Worm (Caenorhabditis elegans) whole organism, mixed stage, embryonic: ENCODE measurements around the gene alh-11.

Experiments
- M03D4.4 ChIP-seq: sonication (generic microtip); optimal IDR thresholded peaks from 2 replicates; lab custom pipeline; 2017; ENCODE audit warnings: mild to moderate bottlenecking, missing genetic modification characterization, missing compliant biosample characterization
- bed-3 ChIP-seq: fragments of 200-800 bp; sonication (Bioruptor generic); optimal IDR thresholded peaks from 3 replicates; lab custom pipeline; 2018; ENCODE audit warnings: mild to moderate bottlenecking, missing genetic modification characterization, moderate library complexity, missing compliant biosample characterization
- blmp-1 ChIP-seq: fragments of 150-350 bp; optimal IDR thresholded peaks from 2 replicates; lab custom pipeline; 2014; ENCODE audit warnings: missing biosample characterization, missing genetic modification characterization
- ceh-39 ChIP-seq: fragments of 150-350 bp; optimal IDR thresholded peaks from 2 replicates; lab custom pipeline; 2014; ENCODE audit warnings: missing biosample characterization, missing genetic modification characterization
- ceh-43 ChIP-seq: fragments of 200-800 bp; sonication (Bioruptor generic); optimal IDR thresholded peaks from 2 replicates; lab custom pipeline; 2018; ENCODE audit warnings: mild to moderate bottlenecking, missing genetic modification characterization, moderate library complexity, missing compliant biosample characterization
- ceh-83 ChIP-seq: fragments of 200-800 bp; sonication (Bioruptor generic); optimal IDR thresholded peaks from 2 replicates; lab custom pipeline; 2018; ENCODE audit warnings: mild to moderate bottlenecking, missing genetic modification characterization, missing compliant biosample characterization
- ces-1 ChIP-seq: fragments of 150-350 bp; optimal IDR thresholded peaks from 2 replicates; lab custom pipeline; 2014; ENCODE audit warnings: missing biosample characterization, missing genetic modification reagents, missing genetic modification characterization
- cnd-1 ChIP-seq: fragments of 200-800 bp; sonication (Bioruptor generic); optimal IDR thresholded peaks from 2 replicates; lab custom pipeline; 2018; ENCODE audit warnings: mild to moderate bottlenecking, missing genetic modification characterization, missing compliant biosample characterization
- drap-1 ChIP-seq: fragments of 200-800 bp; sonication (Bioruptor generic); optimal IDR thresholded peaks from 3 replicates; lab custom pipeline; 2018; ENCODE audit warnings: mild to moderate bottlenecking, missing genetic modification characterization, missing compliant biosample characterization
- elt-1 ChIP-seq: sonication (generic microtip); optimal IDR thresholded peaks from 2 replicates; lab custom pipeline; 2017; ENCODE audit warnings: missing genetic modification characterization, mild to moderate bottlenecking, missing compliant biosample characterization, antibody characterized with exemption, moderate library complexity, borderline replicate concordance; ENCODE audit not compliant: insufficient read depth
- elt-3 ChIP-seq: fragments of 150-350 bp; optimal IDR thresholded peaks from 2 replicates; lab custom pipeline; 2014; ENCODE audit warnings: missing biosample characterization, missing genetic modification characterization
- flh-1 ChIP-seq: fragments of 200-800 bp; sonication (Bioruptor generic); optimal IDR thresholded peaks from 2 replicates; lab custom pipeline; 2018; ENCODE audit warnings: mild to moderate bottlenecking, missing genetic modification characterization, moderate library complexity, missing compliant biosample characterization
- ham-2 ChIP-seq: fragments of 200-800 bp; sonication (Bioruptor generic); optimal IDR thresholded peaks from 2 replicates; lab custom pipeline; 2018; ENCODE audit warnings: mild to moderate bottlenecking, missing genetic modification characterization, missing compliant biosample characterization
- hlh-1 ChIP-seq: fragments of 150-350 bp; optimal IDR thresholded peaks from 2 replicates; lab custom pipeline; 2014; ENCODE audit warnings: missing biosample characterization, missing genetic modification reagents, missing genetic modification characterization
- lin-13 ChIP-seq: fragments of 150-350 bp; optimal IDR thresholded peaks from 2 replicates; lab custom pipeline; 2014; ENCODE audit warnings: missing biosample characterization, missing genetic modification characterization
- lin-32 ChIP-seq: fragments of 200-800 bp; sonication (Bioruptor generic); optimal IDR thresholded peaks from 2 replicates; lab custom pipeline; 2018; ENCODE audit warnings: mild to moderate bottlenecking, missing genetic modification characterization, missing compliant biosample characterization
- lsy-2 ChIP-seq: fragments of 150-350 bp; optimal IDR thresholded peaks from 2 replicates; lab custom pipeline; 2014; ENCODE audit warnings: missing biosample characterization, missing genetic modification characterization
- mab-5 ChIP-seq: fragments of 150-350 bp; optimal IDR thresholded peaks from 2 replicates; lab custom pipeline; 2014; ENCODE audit warnings: missing biosample characterization, missing genetic modification characterization
- mep-1 ChIP-seq: fragments of 150-350 bp; optimal IDR thresholded peaks from 2 replicates; lab custom pipeline; 2017; ENCODE audit warnings: missing biosample characterization, missing genetic modification reagents, missing genetic modification characterization, inconsistent platforms
- mls-2 ChIP-seq: sonication (generic microtip); optimal IDR thresholded peaks from 2 replicates; lab custom pipeline; 2016; ENCODE audit warnings: mild to moderate bottlenecking, missing genetic modification characterization, moderate library complexity, missing compliant biosample characterization
- nhr-12 ChIP-seq: fragments of 150-350 bp; optimal IDR thresholded peaks from 2 replicates; lab custom pipeline; 2014; ENCODE audit warnings: missing biosample characterization, missing genetic modification characterization
- nhr-2 ChIP-seq: fragments of 150-350 bp; optimal IDR thresholded peaks from 2 replicates; lab custom pipeline; 2014; ENCODE audit warnings: missing biosample characterization, missing genetic modification characterization
- nhr-237 ChIP-seq: fragments of 150-350 bp; optimal IDR thresholded peaks from 2 replicates; lab custom pipeline; 2014; ENCODE audit warnings: missing biosample characterization, missing genetic modification characterization
- nhr-28 ChIP-seq: fragments of 150-350 bp; optimal IDR thresholded peaks from 2 replicates; lab custom pipeline; 2014; ENCODE audit warnings: missing biosample characterization, missing genetic modification characterization
- nhr-76 ChIP-seq: sonication (generic microtip); optimal IDR thresholded peaks from 2 replicates; lab custom pipeline; 2017; ENCODE audit warnings: missing biosample characterization, missing genetic modification characterization
- pha-4 ChIP-seq: fragments of 150-350 bp; optimal IDR thresholded peaks from 2 replicates; lab custom pipeline; 2018; ENCODE audit warnings: missing biosample characterization, missing genetic modification reagents, missing genetic modification characterization
- sem-2 ChIP-seq: fragments of 200-800 bp; sonication (Bioruptor generic); optimal IDR thresholded peaks from 2 replicates; lab custom pipeline; 2018; ENCODE audit warnings: mild to moderate bottlenecking, missing genetic modification characterization, missing compliant biosample characterization
- snpc-4 ChIP-seq: fragments of 150-350 bp; optimal IDR thresholded peaks from 2 replicates; lab custom pipeline; 2014; ENCODE audit warnings: missing biosample characterization, missing genetic modification characterization
- sptf-1 ChIP-seq: sonication (generic microtip); optimal IDR thresholded peaks from 2 replicates; lab custom pipeline; 2017; ENCODE audit warnings: mild to moderate bottlenecking, missing genetic modification characterization, moderate library complexity, missing compliant biosample characterization
- tbx-8 ChIP-seq: fragments of 200-800 bp; sonication (Bioruptor generic); optimal IDR thresholded peaks from 2 replicates; lab custom pipeline; 2018; ENCODE audit warnings: mild to moderate bottlenecking, missing genetic modification characterization, moderate library complexity, missing compliant biosample characterization
- unc-120 ChIP-seq: sonication (generic microtip); optimal IDR thresholded peaks from 2 replicates; lab custom pipeline; 2017; ENCODE audit warnings: missing genetic modification characterization, missing compliant biosample characterization; ENCODE audit not compliant: poor library complexity, severe bottlenecking
- unc-39 ChIP-seq: fragments of 150-350 bp; optimal IDR thresholded peaks from 2 replicates; lab custom pipeline; 2014; ENCODE audit warnings: missing biosample characterization, missing genetic modification characterization
- unc-62 ChIP-seq: fragments of 150-350 bp; optimal IDR thresholded peaks from 2 replicates; lab custom pipeline; 2014; ENCODE audit warnings: missing biosample characterization, missing genetic modification reagents, missing genetic modification characterization
- zip-8 ChIP-seq: fragments of 150-350 bp; optimal IDR thresholded peaks from 2 replicates; lab custom pipeline; 2014; ENCODE audit warnings: missing biosample characterization, missing genetic modification characterization
- ztf-11 ChIP-seq: fragments of 150-350 bp; optimal IDR thresholded peaks from 2 replicates; lab custom pipeline; 2014; ENCODE audit warnings: missing biosample characterization, missing genetic modification characterization

The alh-11 gene

DNA sequence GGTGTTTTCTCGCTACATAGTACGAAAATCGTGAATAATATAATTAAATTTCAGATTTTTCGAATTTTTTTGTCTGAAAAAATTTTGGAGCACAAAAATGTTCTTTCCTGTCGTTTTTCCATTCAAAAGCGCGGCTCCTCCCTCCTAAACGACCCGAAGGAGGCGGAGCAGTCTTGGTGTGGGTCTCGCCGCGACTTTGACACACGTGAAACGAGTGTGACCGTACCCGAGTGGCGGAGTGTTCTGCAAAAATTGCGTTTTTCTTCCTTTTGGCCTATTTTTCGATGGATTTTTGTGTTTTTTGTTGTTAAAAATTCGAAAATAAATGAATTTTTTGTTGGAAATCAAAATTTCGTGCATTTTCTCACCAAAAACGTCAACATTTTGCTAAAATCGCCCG, 14.9 kb upstream of the alh-11 start, which contains the start of gene snt-2:
snt-2 (minus strand) TSS at position 139 of the 400 bp plus-strand sequence.
- no peak for TF ChIP-seq mab-5
- no peak for TF ChIP-seq mls-2 (tag; lab: Kevin White, UChicago)
- peak; percentile 60 for TF ChIP-seq nhr-237 (tag; lab: Kevin White, UChicago)
- TF ChIP-seq bed-3 (GFP tag; lab: Kevin White, UChicago): no peak
- peak; percentile 27 for TF ChIP-seq ces-1 (GFP tag; lab: Kevin White, UChicago)
- no peak for TF ChIP-seq M03D4.4 (tag; lab: Kevin White, UChicago)
- TF ChIP-seq unc-120 (tag; lab: Kevin White, UChicago): no peak
- TF ChIP-seq nhr-28 (tag; lab: Kevin White, UChicago): no peak
- peak; percentile 71 for TF ChIP-seq mep-1 (tag; lab: Kevin White, UChicago)
- TF ChIP-seq unc-62 (GFP tag; lab: Kevin White, UChicago): no peak
- TF ChIP-seq nhr-2: no peak
- no peak for TF ChIP-seq ceh-83
- TF ChIP-seq tbx-8 (GFP tag; lab: Kevin White, UChicago): no peak
- TF ChIP-seq ceh-39 (tag; lab: Kevin White, UChicago): peak; percentile 24
- TF ChIP-seq lin-32 (GFP tag; lab: Kevin White, UChicago): no peak
- TF ChIP-seq elt-1 (tag; lab: Kevin White, UChicago): no peak
- no peak for TF ChIP-seq ztf-11 (tag; lab: Kevin White, UChicago)
- peak; percentile 60 for TF ChIP-seq pha-4 (tag; lab: Kevin White, UChicago)
- no peak for TF ChIP-seq ham-2 (GFP tag; lab: Kevin White, UChicago)
- TF ChIP-seq flh-1: no peak
- TF ChIP-seq zip-8 (tag; lab: Kevin White, UChicago): no peak
- TF ChIP-seq nhr-76: no peak
- TF ChIP-seq ceh-43: no peak
- peak; percentile 42 for TF ChIP-seq hlh-1 (tag; lab: Kevin White, UChicago)
- TF ChIP-seq snpc-4 (tag; lab: Kevin White, UChicago): no peak
- TF ChIP-seq cnd-1 (tag; lab: Kevin White, UChicago): no peak
- peak; percentile 60 for TF ChIP-seq lin-13 (tag; lab: Kevin White, UChicago)
- TF ChIP-seq blmp-1 (tag; lab: Kevin White, UChicago): no peak
- no peak for TF ChIP-seq sem-2
- peak; percentile 97 for TF ChIP-seq lsy-2 (tag; lab: Kevin White, UChicago)
- no peak for TF ChIP-seq unc-39 (tag; lab: Kevin White, UChicago)
- TF ChIP-seq elt-3 (tag; lab: Kevin White, UChicago): no peak

DNA sequence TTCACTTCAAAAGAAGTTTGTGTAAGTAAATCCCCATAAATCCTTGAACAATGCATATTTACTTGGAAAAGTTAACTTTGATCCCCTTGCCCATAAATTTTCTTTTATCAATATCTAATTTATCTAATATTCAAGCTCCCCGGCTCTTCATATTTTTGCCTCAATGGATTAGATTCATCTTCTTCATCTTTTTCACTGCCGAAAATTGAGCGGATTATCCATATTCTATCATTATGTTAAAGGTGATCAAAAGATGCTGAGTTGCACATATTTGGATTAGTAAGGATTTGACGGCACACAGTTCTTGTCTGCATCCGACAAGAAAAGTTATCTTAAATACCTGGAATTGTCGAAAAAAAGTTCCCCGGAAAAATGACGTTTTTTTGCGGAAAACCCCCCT, 11.9 kb upstream of the alh-11 start:
- no peak for TF ChIP-seq ces-1 (GFP tag; lab: Kevin White, UChicago)
- no peak for TF ChIP-seq sptf-1
- no peak for TF ChIP-seq unc-39 (tag; lab: Kevin White, UChicago)
- TF ChIP-seq mls-2 (tag; lab: Kevin White, UChicago): no peak
- no peak for TF ChIP-seq lsy-2 (tag; lab: Kevin White, UChicago)
- TF ChIP-seq drap-1 (GFP tag; lab: Kevin White, UChicago): no peak
- no peak for TF ChIP-seq ceh-43
- TF ChIP-seq pha-4 (tag; lab: Kevin White, UChicago): no peak
- no peak for TF ChIP-seq M03D4.4 (tag; lab: Kevin White, UChicago)
- no peak for TF ChIP-seq cnd-1 (tag; lab: Kevin White, UChicago)
- no peak for TF ChIP-seq ham-2 (GFP tag; lab: Kevin White, UChicago)
- no peak for TF ChIP-seq nhr-28 (tag; lab: Kevin White, UChicago)
- no peak for TF ChIP-seq elt-3 (tag; lab: Kevin White, UChicago)
- TF ChIP-seq flh-1: no peak
- no peak for TF ChIP-seq ceh-39 (tag; lab: Kevin White, UChicago)
- TF ChIP-seq nhr-2: no peak
- TF ChIP-seq nhr-237 (tag; lab: Kevin White, UChicago): no peak

DNA sequence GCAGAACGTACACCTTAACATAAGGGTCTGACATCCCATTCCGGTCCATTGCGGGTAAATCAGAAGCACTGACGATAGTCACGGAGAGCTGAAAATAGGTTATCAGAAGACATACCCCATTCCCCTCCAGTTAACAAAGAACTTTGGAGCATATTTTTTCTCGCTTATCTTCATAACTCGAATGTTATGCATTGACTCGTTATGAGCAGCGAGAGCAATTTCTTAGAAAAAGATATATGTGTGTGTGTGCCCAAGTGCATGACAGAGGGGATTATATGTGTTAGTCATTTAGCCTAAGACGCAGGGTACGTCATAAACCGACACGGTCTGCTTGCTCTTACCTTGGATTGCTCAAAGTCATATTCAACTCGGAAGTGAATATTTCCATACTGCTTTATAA, 10.9 kb upstream of the alh-11 start:
- TF ChIP-seq ces-1 (GFP tag; lab: Kevin White, UChicago): no peak
- no peak for TF ChIP-seq sem-2
- no peak for TF ChIP-seq nhr-76
- no peak for TF ChIP-seq nhr-12
- no peak for TF ChIP-seq M03D4.4 (tag; lab: Kevin White, UChicago)
- TF ChIP-seq pha-4 (tag; lab: Kevin White, UChicago): no peak
- no peak for TF ChIP-seq elt-1 (tag; lab: Kevin White, UChicago)
- TF ChIP-seq, all 35 proteins: peak for 0
